Worm (Caenorhabditis elegans) whole organism, L4/young adult: ENCODE data around the gene srg-69.

Experiments used
- W03F9.2 ChIP-seq: fragments of 150-350 bp; optimal IDR thresholded peaks from 2 replicates; lab custom pipeline; 2014; ENCODE audit warnings: missing biosample characterization, missing genetic modification characterization
- him-1 ChIP-seq: sonication (generic microtip); optimal IDR thresholded peaks from 2 replicates; lab custom pipeline; 2016; ENCODE audit warnings: missing genotype, missing genetic modification reagents, missing genetic modification characterization, missing compliant biosample characterization

ce11 chrII:5359252-5359651 is 3.8 kb downstream of the srg-69 start, which contains the start of gene sec-6:
- no peak for TF ChIP-seq W03F9.2
- TF ChIP-seq him-1: no peak
